Fruit fly (Drosophila melanogaster) Kc167 (cell line): Measurements from ENCODE around the gene bowl.

ENCODE experiments used
- Myc ChIP-seq: fragments of >200 bp; optimal IDR thresholded peaks from 2 replicates; lab custom pipeline; 2017; ENCODE audit warnings: missing external identifiers
- Sin3A ChIP-seq: fragments of >200 bp; optimal IDR thresholded peaks from 2 replicates; lab custom pipeline; 2018; ENCODE audit warnings: missing external identifiers
- h ChIP-seq: fragments of >200 bp; optimal IDR thresholded peaks from 3 replicates; lab custom pipeline; 2018; ENCODE audit warnings: missing external identifiers
- insv ChIP-seq: fragments of >200 bp; optimal IDR thresholded peaks from 3 replicates; lab custom pipeline; 2018; ENCODE audit warnings: missing external identifiers
- psq ChIP-seq: fragments of >200 bp; optimal IDR thresholded peaks from 2 replicates; lab custom pipeline; 2017; ENCODE audit warnings: missing external identifiers
- ttk ChIP-seq: sonication (Bioruptor generic); optimal IDR thresholded peaks from 2 replicates; lab custom pipeline; 2017; ENCODE audit warnings: missing external identifiers

dm6 chr2L:3818903-3819302, 47.4 kb downstream of the bowl start:
- TF ChIP-seq psq (lab: Kevin White, UChicago) (no peak), h (no peak), ttk (lab: Kevin White, UChicago) (no peak), Myc (lab: Kevin White, UChicago) (no peak), Sin3A (lab: Kevin White, UChicago) (no peak), insv (no peak)
